Worm (Caenorhabditis elegans) whole organism, L4 larva: ENCODE measurements around the gene F13E9.11.

Experiments
- ZK337.2 ChIP-seq: fragments of 200-800 bp; sonication (Bioruptor generic); IDR thresholded peaks from 2 replicates; pipeline ENCODE4 v1.3.6; 2022; ENCODE audit warnings: missing genetic modification reagents, missing genetic modification characterization, missing compliant biosample characterization
- aha-1 ChIP-seq: fragments of 150-350 bp; peaks from one replicate; lab custom pipeline; 2014; ENCODE audit warnings: missing biosample characterization, missing genetic modification characterization
- daf-8 ChIP-seq: fragments of 200-800 bp; sonication (Bioruptor generic); IDR thresholded peaks from 2 replicates; pipeline ENCODE4 v1.3.6; 2022; ENCODE audit warnings: missing genetic modification characterization, missing compliant biosample characterization
- dve-1 ChIP-seq: sonication (generic microtip); optimal IDR thresholded peaks from 2 replicates; lab custom pipeline; 2017; ENCODE audit warnings: antibody characterized with exemption, mild to moderate bottlenecking, missing genetic modification characterization, missing compliant biosample characterization; ENCODE audit not compliant: insufficient read depth
- lsy-2 ChIP-seq, 2 experiments: fragments of 150-350 bp in 1 of 2; sonication (generic microtip) in 1 of 2; optimal IDR thresholded peaks; 2 replicates each; lab custom pipeline; 2014 to 2017; ENCODE audit warnings: missing biosample characterization in 2 of 2, missing genetic modification characterization in 2 of 2
- mep-1 ChIP-seq: fragments of 150-350 bp; sonication (generic microtip); optimal IDR thresholded peaks from 3 replicates; lab custom pipeline; 2014; ENCODE audit warnings: missing biosample characterization, missing genetic modification characterization
- rbr-2 ChIP-seq: sonication (generic microtip); optimal IDR thresholded peaks from 2 replicates; lab custom pipeline; 2016; ENCODE audit warnings: missing genotype, missing genetic modification characterization, missing compliant biosample characterization
- snpc-4 ChIP-seq: fragments of 150-350 bp; optimal IDR thresholded peaks from 2 replicates; lab custom pipeline; 2014; ENCODE audit warnings: missing biosample characterization, missing genetic modification characterization

ce11 chrIV:10855946-10856345 is 13.0 kb downstream of the F13E9.11 start:
- no peak for TF ChIP-seq mep-1 (tag; lab: Kevin White, UChicago)
- TF ChIP-seq snpc-4 (tag; lab: Kevin White, UChicago): no peak
- no peak for TF ChIP-seq dve-1 (tag; lab: Kevin White, UChicago)
- no peak for TF ChIP-seq aha-1
- TF ChIP-seq lsy-2 (tag; optimal IDR thresholded peaks at IDR 0.05; lab: Kevin White, UChicago): no peak
- no peak for TF ChIP-seq rbr-2 (tag; lab: Kevin White, UChicago)
- TF ChIP-seq daf-8: no peak
- no peak for TF ChIP-seq ZK337.2
